Worm (Caenorhabditis elegans): ENCODE results near the gene oac-55.
A peak's percentile ranks its signal among the peaks of the same experiment; 100 is the strongest.

The oac-55 gene

DNA sequence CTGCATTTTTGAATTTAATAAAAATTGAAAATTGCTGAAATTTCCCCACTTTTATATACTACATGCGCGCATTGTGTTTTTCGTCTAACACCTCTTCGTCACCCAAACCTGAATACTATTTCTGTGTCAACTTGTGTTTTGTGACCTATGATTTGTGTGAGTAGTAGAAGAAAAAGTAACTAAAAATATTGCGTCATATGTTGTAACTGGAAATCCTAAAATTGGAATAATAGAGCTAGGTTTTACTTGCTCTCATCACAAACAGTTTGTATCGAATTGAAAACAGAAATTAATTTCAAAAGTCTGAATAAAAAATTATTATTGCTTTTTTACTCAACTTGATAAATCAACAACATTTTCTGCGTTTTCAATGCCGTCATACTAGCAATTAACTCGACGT, 44.6 kb downstream of the oac-55 start, which contains the start of gene R08F11.4 (continued):
- TF ChIP-seq aha-1 (tag; optimal IDR thresholded peaks at IDR 0.05): no peak
- TF ChIP-seq vab-15 (tag; optimal IDR thresholded peaks at IDR 0.05): no peak
- TF ChIP-seq pqm-1 (tag; optimal IDR thresholded peaks at IDR 0.05): no peak
- peak; percentile 31 for TF ChIP-seq nhr-20 (tag; optimal IDR thresholded peaks at IDR 0.05)
- TF ChIP-seq pax-3 (tag; optimal IDR thresholded peaks at IDR 0.05): no peak

DNA sequence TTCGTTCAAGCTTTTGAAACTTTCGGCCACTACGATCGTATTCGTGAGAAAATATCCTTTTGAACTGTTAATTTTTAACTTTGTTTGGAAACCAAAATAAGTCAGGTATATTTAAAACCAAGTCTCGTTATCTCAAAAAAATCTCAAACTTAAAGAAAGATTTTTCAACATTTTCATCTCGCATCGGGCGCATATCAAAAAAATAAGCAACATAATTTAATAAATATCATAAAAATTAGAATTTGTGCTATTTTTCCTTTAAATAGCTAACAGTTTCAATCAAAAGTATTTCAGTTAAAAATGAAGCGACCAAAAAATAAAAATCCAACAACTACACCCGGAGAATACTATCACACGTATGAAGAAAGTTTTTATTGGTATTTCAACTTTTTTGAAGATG, 45.0 kb downstream of the oac-55 start, which contains the start of gene srw-7:
TSS of gene srw-7 (plus strand) at position 301 of the 400 bp plus-strand sequence.
- TF ChIP-seq alr-1 (tag; optimal IDR thresholded peaks at IDR 0.05; ENCODE audit: borderline replicate concordance) (no peak), egl-13 (tag; optimal IDR thresholded peaks at IDR 0.05) (no peak)

DNA sequence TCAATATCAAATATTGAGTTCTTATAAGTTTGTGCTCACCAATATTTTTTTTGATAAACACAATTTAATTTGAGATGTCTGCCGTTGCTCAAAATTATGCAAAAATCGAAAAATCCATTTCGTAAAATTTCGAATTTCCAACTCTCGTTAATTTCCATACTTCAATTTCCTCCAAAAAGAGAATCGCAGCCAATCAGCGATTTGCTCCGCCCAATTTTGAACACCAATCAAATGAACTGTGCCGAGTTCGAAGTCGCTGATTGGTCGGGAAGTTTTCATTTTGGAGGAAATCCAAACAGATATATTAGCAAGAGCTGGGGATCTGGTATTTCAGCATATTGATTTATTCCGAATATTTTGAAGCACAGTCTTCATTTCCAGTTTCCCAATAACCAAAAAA, 46.9 kb downstream of the oac-55 start:
- TF ChIP-seq rnt-1 (tag; optimal IDR thresholded peaks at IDR 0.05) (no peak), nhr-11 (tag; optimal IDR thresholded peaks at IDR 0.05) (no peak), pqm-1 (tag; optimal IDR thresholded peaks at IDR 0.05) (no peak), efl-3 (GFP tag; optimal IDR thresholded peaks at IDR 0.05) (no peak), mef-2 (tag; optimal IDR thresholded peaks at IDR 0.05) (no peak)

DNA sequence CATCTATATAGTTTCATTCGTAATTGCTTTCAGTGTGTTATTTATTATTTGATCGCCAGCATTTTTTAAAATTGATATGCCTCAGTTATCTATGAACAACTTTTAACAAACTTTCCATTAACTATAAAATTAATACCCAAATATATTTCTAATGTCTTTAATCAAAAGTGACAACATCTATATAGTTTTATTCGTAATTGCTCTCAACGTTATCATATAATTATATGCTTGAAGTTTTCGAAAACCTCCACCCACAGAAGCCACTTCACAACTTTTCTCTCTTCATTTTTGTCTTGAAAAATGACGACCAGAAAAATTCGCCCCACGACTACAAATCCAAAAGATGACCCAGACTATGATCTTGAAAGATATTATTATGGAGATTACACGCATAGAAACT, 47.4 kb downstream of the oac-55 start, which contains the start of gene srw-6:
TSS of gene srw-6 (plus strand) at position 301 of the 400 bp plus-strand sequence.
- TF ChIP-seq vab-15 (tag; optimal IDR thresholded peaks at IDR 0.05): no peak
- TF ChIP-seq hlh-17 (GFP tag; optimal IDR thresholded peaks at IDR 0.05; ENCODE audit: borderline replicate concordance): no peak
- TF ChIP-seq aha-1 (tag; optimal IDR thresholded peaks at IDR 0.05): no peak
- TF ChIP-seq nhr-47 (tag; optimal IDR thresholded peaks at IDR 0.05): no peak
- no peak for TF ChIP-seq swsn-7 (tag; optimal IDR thresholded peaks at IDR 0.05)
- no peak for TF ChIP-seq Y116A8C.19 (tag; optimal IDR thresholded peaks at IDR 0.05; ENCODE audit: borderline replicate concordance)
- TF ChIP-seq snpc-4 (tag; optimal IDR thresholded peaks at IDR 0.05): no peak
- TF ChIP-seq sup-37 (GFP tag; optimal IDR thresholded peaks at IDR 0.05): no peak
- TF ChIP-seq unc-98 (GFP tag; IDR thresholded peaks at IDR 0.05): no peak
- TF ChIP-seq nhr-85 (tag): no peak
- no peak for TF ChIP-seq nhr-90 (tag; optimal IDR thresholded peaks at IDR 0.05; ENCODE audit: poor library complexity)
- no peak for TF ChIP-seq mep-1 (tag; optimal IDR thresholded peaks at IDR 0.05)
- no peak for TF ChIP-seq fkh-8 (tag; optimal IDR thresholded peaks at IDR 0.05)
- no peak for TF ChIP-seq blmp-1 (tag; optimal IDR thresholded peaks at IDR 0.05)
- TF ChIP-seq grh-1 (GFP tag; IDR thresholded peaks at IDR 0.05): no peak
- TF ChIP-seq C16A3.4 (tag; optimal IDR thresholded peaks at IDR 0.05): no peak
- no peak for TF ChIP-seq ztf-4 (tag; optimal IDR thresholded peaks at IDR 0.05)
- no peak for TF ChIP-seq lin-14 (GFP tag; optimal IDR thresholded peaks at IDR 0.05)

DNA sequence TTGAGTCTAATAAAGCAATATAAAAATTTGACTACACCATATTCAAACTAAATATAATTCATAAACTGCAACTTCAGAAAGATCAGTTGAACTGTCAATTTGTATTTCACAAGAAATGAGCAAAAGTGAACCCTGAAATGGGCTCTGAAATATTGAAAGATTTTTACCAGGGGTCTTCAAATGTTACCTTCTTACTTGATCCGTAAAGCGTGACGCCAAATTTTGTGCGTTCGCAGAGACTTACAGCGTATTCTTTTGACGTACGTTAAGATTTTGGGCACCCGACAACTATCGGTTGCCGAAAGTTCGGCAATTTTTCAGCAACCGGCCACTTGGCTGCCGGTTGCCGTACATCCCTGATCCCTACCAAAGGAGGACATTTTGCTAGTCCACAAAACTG, 49.1 kb downstream of the oac-55 start:
- TF ChIP-seq efl-1 (optimal IDR thresholded peaks at IDR 0.05) (no peak), efl-1 (GFP tag; optimal IDR thresholded peaks at IDR 0.05 in 1 of 2) (peak in 1 of 2 experiments; percentile 59), sptf-1 (tag; optimal IDR thresholded peaks at IDR 0.05) (no peak), egl-13 (tag; optimal IDR thresholded peaks at IDR 0.05) (no peak), mep-1 (tag; optimal IDR thresholded peaks at IDR 0.05) (no peak), nhr-85 (tag) (peak; percentile 36), nhr-12 (tag; optimal IDR thresholded peaks at IDR 0.05) (no peak), lin-35 (GFP tag; optimal IDR thresholded peaks at IDR 0.05) (no peak), ces-1 (GFP tag; optimal IDR thresholded peaks at IDR 0.05) (no peak), pax-3 (tag; optimal IDR thresholded peaks at IDR 0.05) (no peak), unc-86 (tag; optimal IDR thresholded peaks at IDR 0.05) (no peak), sup-37 (GFP tag; optimal IDR thresholded peaks at IDR 0.05) (no peak), ceh-90 (tag; optimal IDR thresholded peaks at IDR 0.05) (no peak), pag-3 (tag; optimal IDR thresholded peaks at IDR 0.05; ENCODE audit: borderline replicate concordance, insufficient read depth) (no peak)
